Worm (Caenorhabditis elegans) whole organism, L2 larva: Measurements from ENCODE around the gene ssu-1.

Experiments
- R02D3.7 ChIP-seq: fragments of 150-350 bp; optimal IDR thresholded peaks from 2 replicates; lab custom pipeline; 2014; ENCODE audit warnings: missing biosample characterization, missing genetic modification characterization
- lsy-2 ChIP-seq, 2 experiments: fragments of 150-350 bp in 1 of 2; sonication (generic microtip) in 1 of 2; optimal IDR thresholded peaks; 2 replicates each; lab custom pipeline; 2014 to 2017; ENCODE audit warnings: missing biosample characterization in 2 of 2, missing genetic modification characterization in 2 of 2
- mdl-1 ChIP-seq, 2 experiments: fragments of 150-350 bp in 1 of 2; sonication (generic microtip) in 1 of 2; optimal IDR thresholded peaks; 2 replicates each; lab custom pipeline; 2017; ENCODE audit warnings: missing biosample characterization in 2 of 2, missing genetic modification characterization in 2 of 2
- nhr-237 ChIP-seq: fragments of 150-350 bp; optimal IDR thresholded peaks from 2 replicates; lab custom pipeline; 2014; ENCODE audit warnings: missing biosample characterization, missing genetic modification characterization

DNA sequence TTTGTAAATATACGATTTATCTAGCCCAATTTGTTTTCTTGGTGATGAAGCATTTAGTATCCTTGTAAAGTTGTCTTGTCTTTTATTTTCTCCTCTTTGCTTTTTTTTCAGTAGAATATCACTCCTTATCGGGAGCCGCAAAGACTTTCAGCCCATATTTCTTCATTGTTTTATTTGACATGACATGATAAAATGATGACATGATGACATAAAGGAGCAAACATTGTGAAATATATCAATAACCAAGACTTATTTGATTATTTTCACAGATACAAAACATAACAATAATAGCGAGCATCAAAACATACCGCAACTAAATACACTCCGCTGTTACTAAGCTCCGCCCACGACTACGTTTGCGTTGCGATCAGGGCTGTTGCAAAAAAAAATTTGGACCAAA is 32.7 kb upstream of the ssu-1 start:
- TF ChIP-seq mdl-1 (tag; optimal IDR thresholded peaks at IDR 0.05; lab: Kevin White, UChicago): no peak
- TF ChIP-seq nhr-237 (tag; lab: Kevin White, UChicago): no peak
- TF ChIP-seq lsy-2 (tag; optimal IDR thresholded peaks at IDR 0.05; lab: Kevin White, UChicago): no peak
- no peak for TF ChIP-seq R02D3.7 (tag; lab: Kevin White, UChicago)
